Fruit fly (Drosophila melanogaster) whole organism, prepupa: Measurements from ENCODE around the gene Mnt.

Source experiments
- Blimp-1 ChIP-seq: fragments of 200-800 bp; sonication (Bioruptor generic); optimal IDR thresholded peaks from 3 replicates; lab custom pipeline; 2017; ENCODE audit warnings: missing biosample characterization, missing genetic modification characterization, mild to moderate bottlenecking, moderate library complexity, missing genetic modification reagents
- CG10631 ChIP-seq: fragments of 200-800 bp; sonication (Bioruptor generic); optimal IDR thresholded peaks from 2 replicates; lab custom pipeline; 2016; ENCODE audit warnings: missing biosample characterization, missing genetic modification characterization
- CG10669 ChIP-seq: fragments of 200-800 bp; sonication (Bioruptor generic); optimal IDR thresholded peaks from 3 replicates; lab custom pipeline; 2018; ENCODE audit warnings: missing biosample characterization, mild to moderate bottlenecking, missing genetic modification characterization, moderate library complexity
- CG11294 ChIP-seq: fragments of 200-800 bp; sonication (Bioruptor generic); IDR thresholded peaks from 2 replicates; pipeline ENCODE4 v1.3.6; 2022; ENCODE audit warnings: missing biosample characterization, missing genetic modification characterization
- CG11762 ChIP-seq: fragments of 200-800 bp; sonication (Bioruptor generic); optimal IDR thresholded peaks from 3 replicates; lab custom pipeline; 2016; ENCODE audit warnings: missing biosample characterization, missing genetic modification characterization; ENCODE audit not compliant: insufficient read depth
- CG11902 ChIP-seq: fragments of 200-800 bp; sonication (Bioruptor generic); optimal IDR thresholded peaks from 3 replicates; lab custom pipeline; 2016; ENCODE audit warnings: missing biosample characterization, missing genetic modification characterization
- CG15336 ChIP-seq: fragments of 200-800 bp; sonication (Bioruptor generic); IDR thresholded peaks from 2 replicates; pipeline ENCODE4 v1.3.6; 2022; ENCODE audit warnings: missing biosample characterization, missing genetic modification characterization
- CG1621 ChIP-seq: fragments of 200-800 bp; sonication (Bioruptor generic); optimal IDR thresholded peaks from 3 replicates; lab custom pipeline; 2018; ENCODE audit warnings: missing biosample characterization, mild to moderate bottlenecking, missing genetic modification characterization
- CG16779 ChIP-seq: fragments of 200-800 bp; sonication (Bioruptor generic); optimal IDR thresholded peaks from 3 replicates; lab custom pipeline; 2017; ENCODE audit warnings: missing biosample characterization, mild to moderate bottlenecking, missing genetic modification characterization
- CG3032 ChIP-seq: fragments of 200-800 bp; optimal IDR thresholded peaks from 2 replicates; lab custom pipeline; 2019; ENCODE audit warnings: missing biosample characterization, mild to moderate bottlenecking, missing genetic modification characterization, moderate library complexity
- CG31627 ChIP-seq: fragments of 200-800 bp; sonication (Bioruptor generic); optimal IDR thresholded peaks from 3 replicates; lab custom pipeline; 2016; ENCODE audit warnings: missing biosample characterization, missing genetic modification characterization
- CG32006 ChIP-seq: fragments of 200-800 bp; sonication (Bioruptor generic); optimal IDR thresholded peaks from 3 replicates; lab custom pipeline; 2017; ENCODE audit warnings: missing biosample characterization, mild to moderate bottlenecking, missing genetic modification characterization
- CG34406 ChIP-seq: fragments of 200-800 bp; sonication (Bioruptor generic); optimal IDR thresholded peaks from 3 replicates; lab custom pipeline; 2016; ENCODE audit warnings: missing biosample characterization, missing genetic modification characterization
- CG3919 ChIP-seq: fragments of 200-800 bp; sonication (Bioruptor generic); optimal IDR thresholded peaks from 3 replicates; lab custom pipeline; 2016; ENCODE audit warnings: missing biosample characterization, missing genetic modification characterization
- CG4318 ChIP-seq: fragments of 200-800 bp; sonication (Bioruptor generic); optimal IDR thresholded peaks from 3 replicates; lab custom pipeline; 2017; ENCODE audit warnings: missing biosample characterization, mild to moderate bottlenecking, missing genetic modification characterization
- CG6163 ChIP-seq: fragments of 200-800 bp; sonication (Bioruptor generic); IDR thresholded peaks from 3 replicates; pipeline ENCODE4 v1.3.6; 2022; ENCODE audit warnings: missing biosample characterization, missing genetic modification characterization
- CG6276 ChIP-seq: fragments of 200-800 bp; sonication (Bioruptor generic); optimal IDR thresholded peaks from 2 replicates; lab custom pipeline; 2017; ENCODE audit warnings: missing biosample characterization, mild to moderate bottlenecking, missing genetic modification characterization
- CG6854 ChIP-seq: fragments of 200-800 bp; sonication (Bioruptor generic); optimal IDR thresholded peaks from 2 replicates; lab custom pipeline; 2017; ENCODE audit warnings: missing biosample characterization, mild to moderate bottlenecking, missing genetic modification characterization
- CG7368 ChIP-seq: fragments of 200-800 bp; sonication (Bioruptor generic); optimal IDR thresholded peaks from 3 replicates; lab custom pipeline; 2016; ENCODE audit warnings: missing biosample characterization, missing genetic modification characterization
- CG8119 ChIP-seq: fragments of 200-800 bp; sonication (Bioruptor generic); IDR thresholded peaks from 3 replicates; pipeline ENCODE4 v1.3.6; 2022; ENCODE audit warnings: missing biosample characterization, missing genetic modification characterization
- CG8319 ChIP-seq: fragments of 200-800 bp; sonication (Bioruptor generic); optimal IDR thresholded peaks from 3 replicates; lab custom pipeline; 2016; ENCODE audit warnings: missing biosample characterization, missing genetic modification characterization
- CG8632 ChIP-seq: fragments of 200-800 bp; sonication (Bioruptor generic); optimal IDR thresholded peaks from 3 replicates; lab custom pipeline; 2016; ENCODE audit warnings: missing biosample characterization, missing genetic modification characterization
- CG9139 ChIP-seq: fragments of 200-800 bp; sonication (Bioruptor generic); optimal IDR thresholded peaks from 3 replicates; lab custom pipeline; 2017; ENCODE audit warnings: missing biosample characterization, mild to moderate bottlenecking, missing genetic modification characterization
- Eip78C ChIP-seq: fragments of 200-800 bp; sonication (Bioruptor generic); peaks from one replicate; lab custom pipeline; 2016; ENCODE audit warnings: missing biosample characterization, missing genetic modification characterization
- Eip93F ChIP-seq: fragments of 200-800 bp; sonication (Bioruptor generic); optimal IDR thresholded peaks from 2 replicates; lab custom pipeline; 2016; ENCODE audit warnings: missing biosample characterization, mild to moderate bottlenecking, missing genetic modification characterization
- Ets96B ChIP-seq: fragments of 200-800 bp; optimal IDR thresholded peaks from 2 replicates; lab custom pipeline; 2019; ENCODE audit warnings: missing biosample characterization, mild to moderate bottlenecking, missing genetic modification characterization, moderate library complexity
- Gug ChIP-seq: fragments of 200-800 bp; sonication (Bioruptor generic); IDR thresholded peaks from 2 replicates; pipeline ENCODE4 v1.3.6; 2022; ENCODE audit warnings: missing biosample characterization, missing genetic modification characterization
- Hr38 ChIP-seq: sonication (Bioruptor generic); optimal IDR thresholded peaks from 2 replicates; lab custom pipeline; 2016; ENCODE audit warnings: missing biosample characterization, missing genetic modification characterization
- Lpt ChIP-seq: fragments of 200-800 bp; sonication (Bioruptor generic); optimal IDR thresholded peaks from 3 replicates; lab custom pipeline; 2016; ENCODE audit warnings: missing biosample characterization, missing genetic modification characterization
- Met ChIP-seq: fragments of 200-800 bp; sonication (Bioruptor generic); optimal IDR thresholded peaks from 3 replicates; lab custom pipeline; 2016; ENCODE audit warnings: missing biosample characterization, missing genetic modification characterization
- OdsH ChIP-seq: fragments of 200-800 bp; sonication (Bioruptor generic); optimal IDR thresholded peaks from 3 replicates; lab custom pipeline; 2016; ENCODE audit warnings: missing biosample characterization, missing genetic modification characterization
- Smox ChIP-seq: fragments of 200-800 bp; sonication (Bioruptor generic); optimal IDR thresholded peaks from 3 replicates; lab custom pipeline; 2016; ENCODE audit warnings: missing biosample characterization, missing genetic modification characterization
- Sox14 ChIP-seq: fragments of 200-800 bp; sonication (Bioruptor generic); optimal IDR thresholded peaks from 3 replicates; lab custom pipeline; 2016; ENCODE audit warnings: missing biosample characterization, missing genetic modification characterization
- acj6 ChIP-seq: fragments of 200-800 bp; sonication (Bioruptor generic); optimal IDR thresholded peaks from 3 replicates; lab custom pipeline; 2016; ENCODE audit warnings: missing biosample characterization, missing genetic modification characterization
- cyc ChIP-seq: fragments of 200-800 bp; sonication (Bioruptor generic); optimal IDR thresholded peaks from 3 replicates; lab custom pipeline; 2016; ENCODE audit warnings: missing biosample characterization, missing genetic modification characterization
- dac ChIP-seq: fragments of 200-800 bp; sonication (Bioruptor generic); optimal IDR thresholded peaks from 2 replicates; lab custom pipeline; 2017; ENCODE audit warnings: missing biosample characterization, mild to moderate bottlenecking, missing genetic modification characterization
- dsx ChIP-seq: fragments of 200-800 bp; optimal IDR thresholded peaks from 3 replicates; lab custom pipeline; 2019; ENCODE audit warnings: missing biosample characterization, mild to moderate bottlenecking, missing genetic modification characterization, moderate library complexity; ENCODE audit not compliant: poor library complexity, severe bottlenecking
- esn ChIP-seq: fragments of 200-800 bp; sonication (Bioruptor generic); optimal IDR thresholded peaks from 2 replicates; lab custom pipeline; 2016; ENCODE audit warnings: missing biosample characterization, mild to moderate bottlenecking, missing genetic modification characterization, moderate library complexity
- fd59A ChIP-seq: fragments of 200-800 bp; sonication (Bioruptor generic); optimal IDR thresholded peaks from 2 replicates; lab custom pipeline; 2017; ENCODE audit warnings: missing biosample characterization, mild to moderate bottlenecking, missing genetic modification characterization, missing genetic modification reagents
- fd85E ChIP-seq: fragments of 200-800 bp; sonication (Bioruptor generic); optimal IDR thresholded peaks from 3 replicates; lab custom pipeline; 2016; ENCODE audit warnings: missing biosample characterization, missing genetic modification characterization
- fkh ChIP-seq: fragments of 200-800 bp; sonication (Bioruptor generic); optimal IDR thresholded peaks from 3 replicates; lab custom pipeline; 2017; ENCODE audit warnings: missing biosample characterization, mild to moderate bottlenecking, missing genetic modification characterization, moderate library complexity
- net ChIP-seq: fragments of 200-800 bp; sonication (Bioruptor generic); optimal IDR thresholded peaks from 3 replicates; lab custom pipeline; 2016; ENCODE audit warnings: missing biosample characterization, missing genetic modification characterization
- pdm3 ChIP-seq: fragments of 200-800 bp; sonication (Bioruptor generic); optimal IDR thresholded peaks from 3 replicates; lab custom pipeline; 2016; ENCODE audit warnings: missing biosample characterization, missing genetic modification characterization
- salr ChIP-seq, 2 experiments: fragments of 200-800 bp; sonication (Bioruptor generic); optimal IDR thresholded peaks; 3 replicates each; lab custom pipeline; 2016 to 2018; ENCODE audit warnings: missing biosample characterization in 2 of 2, missing genetic modification characterization in 2 of 2, mild to moderate bottlenecking in 1 of 2
- spab ChIP-seq: fragments of 200-800 bp; sonication (Bioruptor generic); optimal IDR thresholded peaks from 2 replicates; lab custom pipeline; 2017; ENCODE audit warnings: missing biosample characterization, mild to moderate bottlenecking, missing genetic modification characterization, missing genetic modification reagents
- ss ChIP-seq, 2 experiments: fragments of 200-800 bp; sonication (Bioruptor generic); optimal IDR thresholded peaks; 2 replicates in 1 of 2; 3 replicates in 1 of 2; lab custom pipeline; 2017 to 2018; ENCODE audit warnings: mild to moderate bottlenecking in 2 of 2, missing biosample characterization in 2 of 2, missing genetic modification characterization in 2 of 2, moderate library complexity in 1 of 2
- svp ChIP-seq: fragments of 200-800 bp; sonication (Bioruptor generic); peaks from one replicate; lab custom pipeline; 2016; ENCODE audit warnings: missing biosample characterization, missing genetic modification characterization
- topi ChIP-seq: fragments of 200-800 bp; sonication (Bioruptor generic); optimal IDR thresholded peaks from 3 replicates; lab custom pipeline; 2016; ENCODE audit warnings: missing biosample characterization, missing genetic modification characterization
- vri ChIP-seq: fragments of 200-800 bp; sonication (Bioruptor generic); optimal IDR thresholded peaks from 3 replicates; lab custom pipeline; 2016; ENCODE audit warnings: missing biosample characterization, mild to moderate bottlenecking, missing genetic modification characterization

The Mnt gene

DNA sequence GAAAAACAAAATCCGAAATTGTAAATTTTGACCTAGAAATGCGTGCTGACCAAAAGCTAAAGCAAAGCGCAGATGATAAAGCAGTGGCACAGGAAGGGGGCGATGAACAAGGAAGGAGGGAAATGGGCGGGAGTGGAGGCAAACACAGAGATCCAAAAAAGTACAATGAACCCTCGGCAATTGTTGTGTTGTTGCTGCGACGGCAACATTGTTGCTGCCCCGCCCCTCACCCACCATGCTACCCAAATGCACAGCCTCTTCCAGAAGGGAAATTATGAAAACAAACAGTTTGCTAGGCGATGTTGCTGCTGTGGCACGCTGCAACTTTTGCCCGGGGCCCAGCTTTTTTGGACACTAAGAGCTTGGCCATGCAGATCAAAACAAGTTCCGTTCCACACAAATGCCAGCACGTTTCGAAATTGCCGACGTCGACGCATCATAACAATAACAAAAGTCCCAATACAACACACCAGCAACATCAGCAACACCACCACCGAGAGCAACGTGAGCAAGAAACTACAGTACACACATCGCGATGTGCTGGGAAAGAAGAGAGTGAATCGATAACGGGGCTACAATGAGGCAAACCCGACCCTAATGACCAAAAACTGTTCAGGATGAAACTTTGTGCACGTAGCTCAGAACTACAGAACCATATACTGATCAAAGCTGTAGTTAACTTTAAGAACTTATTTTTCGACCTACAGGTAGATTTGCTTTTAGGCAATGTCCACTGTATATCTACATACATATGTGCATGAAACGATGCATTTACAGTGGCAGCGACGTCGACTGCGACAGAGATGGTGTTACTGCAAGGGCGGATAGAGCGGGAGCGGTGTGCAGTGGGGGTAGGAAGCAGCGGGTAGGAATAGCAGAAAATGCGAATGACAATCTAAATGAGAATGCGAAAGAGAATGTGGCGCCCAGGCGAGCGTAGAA, 15.1 kb downstream of the Mnt start:
- TF ChIP-seq CG11762 = peak; percentile 80
- TF ChIP-seq Eip78C (GFP tag; lab: Kevin White, UChicago) = peak; percentile 97
- TF ChIP-seq CG10669 (GFP tag; lab: Kevin White, UChicago) = peak; percentile 89
- peak; percentile 93 for TF ChIP-seq Ets96B (tag; lab: Kevin White, UChicago)
- peak; percentile 90 for TF ChIP-seq CG1621 (tag; lab: Kevin White, UChicago)
- peak; percentile 91 for TF ChIP-seq esn (GFP tag; lab: Kevin White, UChicago)
- peak; percentile 87 for TF ChIP-seq OdsH
- TF ChIP-seq Met (GFP tag; lab: Kevin White, UChicago) = peak; percentile 92
- TF ChIP-seq Eip93F (GFP tag; lab: Kevin White, UChicago) = no peak
- TF ChIP-seq CG6854 (GFP tag; lab: Kevin White, UChicago) = peak; percentile 67
- TF ChIP-seq fkh (GFP tag; lab: Kevin White, UChicago) = no peak
- peak; percentile 86 for TF ChIP-seq fd59A (GFP tag; lab: Kevin White, UChicago)
- peak; percentile 87 for TF ChIP-seq CG7368 (GFP tag; lab: Kevin White, UChicago)
- TF ChIP-seq svp = peak; percentile 97
- peak; percentile 89 for TF ChIP-seq CG3032 (tag; lab: Kevin White, UChicago)
- TF ChIP-seq CG9139 (GFP tag; lab: Kevin White, UChicago) = peak; percentile 82
- TF ChIP-seq acj6 (GFP tag; lab: Kevin White, UChicago) = peak; percentile 90
- peak; percentile 88 for TF ChIP-seq CG3919 (GFP tag; lab: Kevin White, UChicago)
- peak; percentile 86 for TF ChIP-seq Lpt (GFP tag; lab: Kevin White, UChicago)
- TF ChIP-seq CG15336 (GFP tag; lab: Robert Waterston, UW) = peak; percentile 88
- no peak for TF ChIP-seq Hr38 (GFP tag; lab: Kevin White, UChicago)
- TF ChIP-seq CG32006 (GFP tag; lab: Kevin White, UChicago) = peak; percentile 89
- peak; percentile 92 for TF ChIP-seq pdm3 (GFP tag; lab: Kevin White, UChicago)
- peak; percentile 74 for TF ChIP-seq CG4318 (GFP tag; lab: Kevin White, UChicago)
- peak; percentile 89 for TF ChIP-seq CG34406 (GFP tag; lab: Kevin White, UChicago)
- TF ChIP-seq CG11902 (GFP tag; lab: Kevin White, UChicago) = peak; percentile 84
- TF ChIP-seq spab = peak; percentile 85
- TF ChIP-seq CG8119 (GFP tag; lab: Robert Waterston, UW) = peak; percentile 90
- peak; percentile 91 for TF ChIP-seq CG10631 (GFP tag; lab: Kevin White, UChicago)
- peak; percentile 84; the same call in 2 of the 3 replicates for TF ChIP-seq CG6163 (GFP tag; lab: Robert Waterston, UW)
- TF ChIP-seq Gug = peak; percentile 91
- TF ChIP-seq Smox = peak; percentile 87
- TF ChIP-seq CG11294 (GFP tag; lab: Robert Waterston, UW) = peak; percentile 75
- TF ChIP-seq cyc = peak; percentile 90
- TF ChIP-seq dsx (GFP tag; lab: Kevin White, UChicago) = peak; percentile 98
- peak; percentile 81 for TF ChIP-seq CG6276 (GFP tag; lab: Kevin White, UChicago)
- peak; percentile 90 for TF ChIP-seq CG31627 (GFP tag; lab: Kevin White, UChicago)
- peak; percentile 78 for TF ChIP-seq net
- TF ChIP-seq CG8319 (GFP tag; lab: Kevin White, UChicago) = peak; percentile 82
- TF ChIP-seq Sox14 (GFP tag; lab: Kevin White, UChicago) = peak; percentile 93
- peak; percentile 70 for TF ChIP-seq Blimp-1 (GFP tag; lab: Kevin White, UChicago)
- peak; percentile 62 to 84 for TF ChIP-seq salr (GFP tag; optimal IDR thresholded peaks at IDR 0.05; lab: Kevin White, UChicago)
- TF ChIP-seq fd85E (GFP tag; lab: Kevin White, UChicago) = peak; percentile 43
- peak; percentile 88 for TF ChIP-seq topi (GFP tag; lab: Kevin White, UChicago)
- TF ChIP-seq CG16779 (tag; lab: Kevin White, UChicago) = peak; percentile 77
- peak; percentile 92 to 94 for TF ChIP-seq ss (GFP tag; optimal IDR thresholded peaks at IDR 0.05; lab: Kevin White, UChicago)
- TF ChIP-seq dac (GFP tag; lab: Kevin White, UChicago) = peak; percentile 81
- peak; percentile 78 for TF ChIP-seq vri (GFP tag; lab: Kevin White, UChicago)
- TF ChIP-seq CG8632 (GFP tag; lab: Kevin White, UChicago) = peak; percentile 85
